Worm (Caenorhabditis elegans): Measurements from ENCODE around the gene C25E10.17.

C25E10.17 gene

DNA sequence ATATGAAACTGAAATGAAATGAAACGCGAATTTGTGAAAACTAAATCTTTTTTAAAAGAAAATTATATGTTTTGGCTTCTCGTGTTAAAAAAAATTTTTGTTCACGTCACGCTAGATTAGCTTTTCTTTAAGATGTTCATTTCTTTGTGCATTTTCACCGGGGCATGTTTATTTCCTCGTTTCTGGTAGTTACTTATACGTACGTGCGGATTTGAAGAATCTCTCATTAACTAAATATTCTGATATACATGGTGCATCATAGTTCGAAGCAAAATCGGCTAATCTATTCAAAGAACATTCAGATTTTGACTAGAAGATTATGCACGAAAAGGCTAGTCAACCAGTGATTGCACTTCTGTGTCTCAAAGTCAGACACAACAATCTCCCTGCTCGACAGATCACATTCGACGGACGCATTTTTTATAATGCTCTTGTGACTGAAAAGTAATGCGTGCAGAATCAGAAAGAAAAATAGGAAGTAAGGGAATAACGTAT is at the start of gene C25E10.17:
Gene C25E10.17, minus strand, starts transcription at position 51 of the 495 bp plus-strand sequence.
- TF ChIP-seq pat-9 (tag; optimal IDR thresholded peaks at IDR 0.05) (no peak), ceh-45 (GFP tag; IDR thresholded peaks at IDR 0.05) (no peak), hlh-13 (GFP tag; optimal IDR thresholded peaks at IDR 0.05) (no peak), C38D4.7 (GFP tag; optimal IDR thresholded peaks at IDR 0.05) (no peak)

ce11 chrV:9096674-9097073 is 49.3 kb upstream of the C25E10.17 start:
- TF ChIP-seq pha-4 (tag; optimal IDR thresholded peaks at IDR 0.05): no peak
- no peak for TF ChIP-seq pha-2 (tag; optimal IDR thresholded peaks at IDR 0.05)
- TF ChIP-seq rnt-1 (tag; optimal IDR thresholded peaks at IDR 0.05): no peak
- no peak for TF ChIP-seq ama-1 (optimal IDR thresholded peaks at IDR 0.05)
- no peak for TF ChIP-seq nhr-232 (tag; optimal IDR thresholded peaks at IDR 0.05)
- no peak for TF ChIP-seq tbx-2 (tag; optimal IDR thresholded peaks at IDR 0.05)
- TF ChIP-seq odd-2 (tag; optimal IDR thresholded peaks at IDR 0.05): no peak
- no peak for TF ChIP-seq tbx-7 (tag; optimal IDR thresholded peaks at IDR 0.05)
- TF ChIP-seq ceh-31 (tag; optimal IDR thresholded peaks at IDR 0.05): no peak

- TF ChIP-seq pag-3 (tag; optimal IDR thresholded peaks at IDR 0.05; ENCODE audit: borderline replicate concordance) (no peak), dmd-4 (tag; optimal IDR thresholded peaks at IDR 0.05; ENCODE audit: borderline replicate concordance) (no peak), syd-9 (tag; optimal IDR thresholded peaks at IDR 0.05) (peak; percentile 15), ceh-14 (tag; optimal IDR thresholded peaks at IDR 0.05) (no peak), npax-4 (tag; optimal IDR thresholded peaks at IDR 0.05) (no peak), T23F11.4 (GFP tag; optimal IDR thresholded peaks at IDR 0.05) (no peak), C38D4.7 (GFP tag; optimal IDR thresholded peaks at IDR 0.05) (no peak), che-1 (tag; optimal IDR thresholded peaks at IDR 0.05) (no peak), unc-3 (GFP tag; conservative IDR thresholded peaks at IDR 0.05) (no peak), unc-3 (tag; optimal IDR thresholded peaks at IDR 0.05) (no peak), ceh-18 (tag; optimal IDR thresholded peaks at IDR 0.05) (peak; percentile 73), ets-4 (tag; optimal IDR thresholded peaks at IDR 0.05) (no peak), pqm-1 (tag; optimal IDR thresholded peaks at IDR 0.05) (no peak), nhr-11 (tag; optimal IDR thresholded peaks at IDR 0.05) (no peak), unc-55 (GFP tag; optimal IDR thresholded peaks at IDR 0.05) (peak; percentile 84), Y22D7AL.16 (tag; optimal IDR thresholded peaks at IDR 0.05) (no peak), F13H6.1 (tag; optimal IDR thresholded peaks at IDR 0.05) (no peak), sdc-2 (tag; optimal IDR thresholded peaks at IDR 0.05) (no peak), pha-2 (tag; optimal IDR thresholded peaks at IDR 0.05) (no peak), hlh-13 (GFP tag; optimal IDR thresholded peaks at IDR 0.05) (no peak), ceh-19 (GFP tag; optimal IDR thresholded peaks at IDR 0.05) (no peak), eyg-1 (tag; optimal IDR thresholded peaks at IDR 0.05) (no peak), hlh-30 (tag; optimal IDR thresholded peaks at IDR 0.05; ENCODE audit: insufficient read depth) (peak; percentile 93), pat-9 (tag; optimal IDR thresholded peaks at IDR 0.05) (no peak), ama-1 (optimal IDR thresholded peaks at IDR 0.05) (no peak), ceh-48 (tag; optimal IDR thresholded peaks at IDR 0.05) (no peak), unc-42 (tag; optimal IDR thresholded peaks at IDR 0.05) (peak; percentile 67), pros-1 (tag; optimal IDR thresholded peaks at IDR 0.05) (no peak), K09A11.1 (tag; optimal IDR thresholded peaks at IDR 0.05; ENCODE audit: insufficient read depth) (no peak), elt-4 (tag; optimal IDR thresholded peaks at IDR 0.05) (no peak), ceh-22 (tag; optimal IDR thresholded peaks at IDR 0.05) (no peak), ceh-34 (tag; optimal IDR thresholded peaks at IDR 0.05) (peak; percentile 34), nfya-1 (tag; optimal IDR thresholded peaks at IDR 0.05) (peak; percentile 76), ceh-6 (GFP tag; optimal IDR thresholded peaks at IDR 0.05) (no peak), ahr-1 (tag; optimal IDR thresholded peaks at IDR 0.05) (no peak), mec-3 (tag; optimal IDR thresholded peaks at IDR 0.05; ENCODE audit: borderline replicate concordance) (no peak), gmeb-2 (tag; optimal IDR thresholded peaks at IDR 0.05) (no peak), fax-1 (tag; optimal IDR thresholded peaks at IDR 0.05) (no peak), tbx-7 (tag; optimal IDR thresholded peaks at IDR 0.05) (no peak), hlh-6 (tag; optimal IDR thresholded peaks at IDR 0.05) (no peak), nhr-232 (tag; optimal IDR thresholded peaks at IDR 0.05) (no peak)
These were observed 48.4 kb upstream of the C25E10.17 start, which contains the start of gene F21C10.10 for ce11 chrV:9095613-9096317. Gene F21C10.10 (plus strand): TSS chrV:9096267.

Data from whole organism, late embryonic.